Fruit fly (Drosophila melanogaster) whole organism, pupa: ENCODE data around the gene CAH1.

Experiments used
- CG10348 ChIP-seq: fragments of 200-800 bp; sonication (Bioruptor generic); IDR thresholded peaks from 2 replicates; pipeline ENCODE4 v1.3.6; 2022; ENCODE audit warnings: missing biosample characterization, missing genetic modification characterization
- CG12605 ChIP-seq: fragments of 200-800 bp; sonication (Bioruptor generic); IDR thresholded peaks from 2 replicates; pipeline ENCODE4 v1.3.6; 2022; ENCODE audit warnings: missing biosample characterization, missing genetic modification characterization
- CG13204 ChIP-seq: fragments of 200-800 bp; sonication (Bioruptor generic); optimal IDR thresholded peaks from 2 replicates; lab custom pipeline; 2018; ENCODE audit warnings: missing biosample characterization, mild to moderate bottlenecking, missing genetic modification characterization, moderate library complexity
- CG14655 ChIP-seq: fragments of 200-800 bp; sonication (Bioruptor generic); optimal IDR thresholded peaks from 3 replicates; lab custom pipeline; 2017; ENCODE audit warnings: mild to moderate bottlenecking, missing biosample characterization, missing genetic modification reagents, missing genetic modification characterization
- CG15710 ChIP-seq: fragments of 200-800 bp; sonication (Bioruptor generic); optimal IDR thresholded peaks from 2 replicates; lab custom pipeline; 2018; ENCODE audit warnings: missing biosample characterization, mild to moderate bottlenecking, missing genetic modification characterization, moderate library complexity
- CG17806 ChIP-seq: fragments of 200-800 bp; sonication (Bioruptor generic); optimal IDR thresholded peaks from 2 replicates; lab custom pipeline; 2018; ENCODE audit warnings: missing biosample characterization, mild to moderate bottlenecking, missing genetic modification characterization, moderate library complexity
- CG32121 ChIP-seq: fragments of 200-800 bp; sonication (Bioruptor generic); IDR thresholded peaks from 2 replicates; pipeline ENCODE4 v1.3.6; 2022; ENCODE audit warnings: missing biosample characterization, missing genetic modification characterization
- CG34367 ChIP-seq: fragments of 200-800 bp; sonication (Bioruptor generic); optimal IDR thresholded peaks from 2 replicates; lab custom pipeline; 2018; ENCODE audit warnings: missing biosample characterization, mild to moderate bottlenecking, missing genetic modification characterization
- CG4496 ChIP-seq: fragments of 200-800 bp; sonication (Bioruptor generic); IDR thresholded peaks from 3 replicates; pipeline ENCODE4 v1.3.6; 2022; ENCODE audit warnings: missing biosample characterization, missing genetic modification characterization
- CG8159 ChIP-seq: fragments of 200-800 bp; sonication (Bioruptor generic); optimal IDR thresholded peaks from 3 replicates; lab custom pipeline; 2018; ENCODE audit warnings: missing biosample characterization, mild to moderate bottlenecking, missing genetic modification characterization, moderate library complexity
- CG8301 ChIP-seq: fragments of 200-800 bp; sonication (Bioruptor generic); optimal IDR thresholded peaks from 2 replicates; lab custom pipeline; 2018; ENCODE audit warnings: missing biosample characterization, mild to moderate bottlenecking, missing genetic modification characterization
- CG9948 ChIP-seq: fragments of 200-800 bp; sonication (Bioruptor generic); optimal IDR thresholded peaks from 2 replicates; lab custom pipeline; 2018; ENCODE audit warnings: missing biosample characterization, mild to moderate bottlenecking, missing genetic modification characterization, moderate library complexity
- D1 ChIP-seq: fragments of 200-800 bp; sonication (Bioruptor generic); optimal IDR thresholded peaks from 2 replicates; lab custom pipeline; 2018; ENCODE audit warnings: missing biosample characterization, mild to moderate bottlenecking, missing genetic modification characterization, moderate library complexity
- EcR ChIP-seq: fragments of 200-800 bp; sonication (Bioruptor generic); optimal IDR thresholded peaks from 3 replicates; lab custom pipeline; 2019; ENCODE audit warnings: missing biosample characterization, missing genetic modification characterization, mild to moderate bottlenecking, moderate library complexity, missing genetic modification reagents
- Ets98B ChIP-seq: fragments of 200-800 bp; sonication (Bioruptor generic); IDR thresholded peaks from 2 replicates; pipeline ENCODE4 v1.3.6; 2022; ENCODE audit warnings: missing biosample characterization, missing genetic modification characterization
- Pif1A ChIP-seq: fragments of 200-800 bp; sonication (Bioruptor generic); optimal IDR thresholded peaks from 3 replicates; lab custom pipeline; 2016; ENCODE audit warnings: missing biosample characterization, missing genetic modification characterization
- Pif1B ChIP-seq: fragments of 200-800 bp; sonication (Bioruptor generic); optimal IDR thresholded peaks from 3 replicates; lab custom pipeline; 2016; ENCODE audit warnings: missing biosample characterization, missing genetic modification characterization
- Snoo ChIP-seq: fragments of 200-800 bp; sonication (Bioruptor generic); optimal IDR thresholded peaks from 3 replicates; lab custom pipeline; 2017; ENCODE audit warnings: missing biosample characterization, mild to moderate bottlenecking, missing genetic modification characterization, inconsistent platforms
- fd96Ca ChIP-seq: fragments of 200-800 bp; sonication (Bioruptor generic); IDR thresholded peaks from 3 replicates; pipeline ENCODE4 v1.3.6; 2022; ENCODE audit warnings: missing biosample characterization, missing genetic modification characterization
- gl ChIP-seq: fragments of 200-800 bp; sonication (Bioruptor generic); optimal IDR thresholded peaks from 2 replicates; lab custom pipeline; 2018; ENCODE audit warnings: missing biosample characterization, mild to moderate bottlenecking, missing genetic modification characterization
- rn ChIP-seq: fragments of 200-800 bp; sonication (Bioruptor generic); IDR thresholded peaks from 2 replicates; pipeline ENCODE4 v1.3.6; 2022; ENCODE audit warnings: missing biosample characterization, missing genetic modification characterization

Gene CAH1

dm6 chr2L:13803032-13803661, at the start of gene CAH1:
Gene CAH1 (plus strand): TSS chr2L:13803626.
- TF ChIP-seq CG8159 (tag; lab: Kevin White, UChicago) (no peak), CG4496 (GFP tag; lab: Robert Waterston, UW) (no peak)

dm6 chr2L:13763144-13763543, 40.3 kb upstream of the CAH1 start:
- TF ChIP-seq Pif1A (no peak), EcR (GFP tag; lab: Kevin White, UChicago) (no peak), CG10348 (no peak), gl (tag; lab: Kevin White, UChicago) (no peak), CG8301 (tag; lab: Kevin White, UChicago) (no peak), CG32121 (GFP tag; lab: Robert Waterston, UW) (no peak), CG17806 (tag; lab: Kevin White, UChicago) (no peak), CG13204 (GFP tag; lab: Kevin White, UChicago) (no peak), CG15710 (tag; lab: Kevin White, UChicago) (no peak), CG9948 (tag; lab: Kevin White, UChicago) (no peak), fd96Ca (GFP tag; lab: Robert Waterston, UW) (no peak), Pif1B (GFP tag; lab: Kevin White, UChicago) (no peak), CG4496 (GFP tag; lab: Robert Waterston, UW) (no peak)

DNA sequence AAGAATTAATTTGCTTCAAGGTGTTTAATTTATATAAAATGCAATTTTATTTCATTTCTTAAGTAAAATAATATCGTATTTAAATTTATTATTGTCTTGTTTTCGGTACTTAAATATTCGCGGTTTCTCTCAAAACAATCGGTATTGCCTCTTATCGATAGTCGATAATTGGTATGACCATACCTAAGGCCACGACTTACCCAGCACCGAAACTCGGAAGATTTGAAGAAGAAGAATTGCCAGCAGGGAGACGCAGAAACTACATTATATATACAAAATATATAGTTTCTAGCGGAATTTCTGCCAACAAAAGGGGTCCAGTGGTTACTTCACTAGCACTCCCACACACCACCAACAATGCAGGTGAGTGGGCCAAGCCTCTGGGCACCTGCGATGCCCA, 32.5 kb upstream of the CAH1 start:
- TF ChIP-seq Pif1B (GFP tag; lab: Kevin White, UChicago) (no peak), CG8159 (tag; lab: Kevin White, UChicago) (no peak), Pif1A (no peak), Snoo (tag; lab: Kevin White, UChicago) (no peak), CG13204 (GFP tag; lab: Kevin White, UChicago) (no peak), CG15710 (tag; lab: Kevin White, UChicago) (no peak), CG8301 (tag; lab: Kevin White, UChicago) (no peak), CG32121 (GFP tag; lab: Robert Waterston, UW) (no peak), EcR (GFP tag; lab: Kevin White, UChicago) (no peak), CG17806 (tag; lab: Kevin White, UChicago) (no peak), fd96Ca (GFP tag; lab: Robert Waterston, UW) (no peak), Ets98B (no peak), CG14655 (GFP tag; lab: Kevin White, UChicago) (no peak), CG12605 (GFP tag; lab: Robert Waterston, UW) (no peak), gl (tag; lab: Kevin White, UChicago) (no peak)

dm6 chr2L:13773697-13774096, 29.7 kb upstream of the CAH1 start, which contains the start of gene CG43376:
Gene CG43376 (plus strand): TSS chr2L:13773997.
- TF ChIP-seq CG32121 (GFP tag; lab: Robert Waterston, UW) (no peak), D1 (tag; lab: Kevin White, UChicago) (no peak), CG10348 (no peak), fd96Ca (GFP tag; lab: Robert Waterston, UW) (no peak), CG8301 (tag; lab: Kevin White, UChicago) (no peak), CG4496 (GFP tag; lab: Robert Waterston, UW) (no peak), CG34367 (tag; lab: Kevin White, UChicago) (no peak), CG8159 (tag; lab: Kevin White, UChicago) (no peak), CG13204 (GFP tag; lab: Kevin White, UChicago) (no peak), Pif1A (no peak), Snoo (tag; lab: Kevin White, UChicago) (no peak), gl (tag; lab: Kevin White, UChicago) (no peak), Pif1B (GFP tag; lab: Kevin White, UChicago) (no peak), CG15710 (tag; lab: Kevin White, UChicago) (no peak), CG12605 (GFP tag; lab: Robert Waterston, UW) (no peak), CG17806 (tag; lab: Kevin White, UChicago) (no peak), rn (GFP tag; lab: Robert Waterston, UW) (no peak)

DNA sequence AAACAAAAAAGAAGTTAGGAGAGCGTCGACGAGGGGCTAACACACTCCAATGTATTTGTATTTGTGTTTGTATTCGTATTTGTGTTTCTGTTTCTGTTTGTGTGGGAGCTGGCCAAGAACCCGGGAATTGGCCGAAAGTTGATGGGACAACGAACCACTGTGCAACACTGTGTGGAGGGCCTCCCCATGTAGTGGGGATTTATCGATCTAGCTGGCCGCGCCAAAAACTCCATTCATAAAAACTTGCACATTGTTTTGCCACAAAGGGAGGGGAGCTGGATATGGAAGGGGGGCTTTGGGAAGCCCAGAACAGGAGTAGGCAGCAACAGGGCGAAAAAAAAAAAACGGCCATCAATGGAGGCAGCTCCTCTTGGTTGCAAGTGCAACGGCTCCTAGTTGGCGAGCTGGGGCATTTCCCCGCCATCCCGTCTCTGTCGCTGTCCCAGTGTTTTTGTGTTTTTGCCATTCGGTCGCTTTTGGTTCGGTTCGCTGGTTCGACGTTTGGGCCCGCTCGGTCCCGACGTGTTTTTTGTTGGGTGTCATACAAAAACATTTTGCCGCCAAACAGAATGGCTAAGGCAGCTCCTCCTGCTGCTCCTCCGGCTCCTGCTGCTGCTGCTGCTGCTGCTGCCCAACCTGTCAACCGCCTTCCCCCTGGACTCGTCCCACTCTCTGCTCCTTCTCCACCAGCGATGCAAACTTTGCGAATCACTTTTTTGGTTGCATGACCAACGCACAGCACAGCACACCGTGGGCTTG, 26.3 kb upstream of the CAH1 start:
- TF ChIP-seq fd96Ca (GFP tag; lab: Robert Waterston, UW) (no peak), CG4496 (GFP tag; lab: Robert Waterston, UW) (0 out of 3 replicates have a peak, but pooled peaks have one; percentile 42), Pif1B (GFP tag; lab: Kevin White, UChicago) (no peak), Snoo (tag; lab: Kevin White, UChicago) (no peak), CG17806 (tag; lab: Kevin White, UChicago) (no peak), rn (GFP tag; lab: Robert Waterston, UW) (no peak), CG12605 (GFP tag; lab: Robert Waterston, UW) (no peak), CG34367 (tag; lab: Kevin White, UChicago) (no peak), CG8301 (tag; lab: Kevin White, UChicago) (no peak), Pif1A (no peak), CG32121 (GFP tag; lab: Robert Waterston, UW) (no peak), gl (tag; lab: Kevin White, UChicago) (no peak), CG15710 (tag; lab: Kevin White, UChicago) (no peak), CG13204 (GFP tag; lab: Kevin White, UChicago) (peak; percentile 66), CG8159 (tag; lab: Kevin White, UChicago) (no peak), Ets98B (no peak), CG9948 (tag; lab: Kevin White, UChicago) (no peak), CG14655 (GFP tag; lab: Kevin White, UChicago) (no peak), D1 (tag; lab: Kevin White, UChicago) (no peak), CG10348 (no peak), EcR (GFP tag; lab: Kevin White, UChicago) (peak; percentile 85)
